ENCODE assay signal across 1 fruit fly cellular context in genomic region chrX:4319240-4319639, dm6.
TF ChIP-seq lines count a peak whose summit lies in the region.

Gene NO66, plus strand, starts transcription at chrX:4319438.

TF ChIP-seq in whole organism, embryonic, 481 proteins besides CTCF, POLR2A, EP300 and RAD21 (continued from another document):
- TF ChIP-seq Bgb (GFP tag; IDR thresholded peaks at IDR 0.05; lab: Robert Waterston, UW; ENCODE audit: partially characterized antibody) (peak; percentile 52), cwo (GFP tag; optimal IDR thresholded peaks at IDR 0.05; lab: Kevin White, UChicago) (peak; percentile 47), E2f2 (GFP tag; IDR thresholded peaks at IDR 0.05; lab: Robert Waterston, UW) (peak; percentile 50), CG9932 (GFP tag; IDR thresholded peaks at IDR 0.05; lab: Robert Waterston, UW) (peak; percentile 41; the same call in 1 of the 2 replicates)
